Worm (Caenorhabditis elegans) whole organism, L4/young adult: ENCODE data around the gene Y53F4B.24.

ENCODE experiments used
- W03F9.2 ChIP-seq: fragments of 150-350 bp; optimal IDR thresholded peaks from 2 replicates; lab custom pipeline; 2014; ENCODE audit warnings: missing biosample characterization, missing genetic modification characterization
- him-1 ChIP-seq: sonication (generic microtip); optimal IDR thresholded peaks from 2 replicates; lab custom pipeline; 2016; ENCODE audit warnings: missing genotype, missing genetic modification reagents, missing genetic modification characterization, missing compliant biosample characterization

ce11 chrII:15109844-15110243, 24.4 kb downstream of the Y53F4B.24 start, which contains the start of gene Y53F4B.39:
- TF ChIP-seq him-1 = no peak
- TF ChIP-seq W03F9.2 (tag; lab: Kevin White, UChicago) = no peak
